Worm (Caenorhabditis elegans): ENCODE results near the gene lact-4.
A peak's percentile ranks its signal among the peaks of the same experiment; 100 is the strongest.

lact-4 gene

DNA sequence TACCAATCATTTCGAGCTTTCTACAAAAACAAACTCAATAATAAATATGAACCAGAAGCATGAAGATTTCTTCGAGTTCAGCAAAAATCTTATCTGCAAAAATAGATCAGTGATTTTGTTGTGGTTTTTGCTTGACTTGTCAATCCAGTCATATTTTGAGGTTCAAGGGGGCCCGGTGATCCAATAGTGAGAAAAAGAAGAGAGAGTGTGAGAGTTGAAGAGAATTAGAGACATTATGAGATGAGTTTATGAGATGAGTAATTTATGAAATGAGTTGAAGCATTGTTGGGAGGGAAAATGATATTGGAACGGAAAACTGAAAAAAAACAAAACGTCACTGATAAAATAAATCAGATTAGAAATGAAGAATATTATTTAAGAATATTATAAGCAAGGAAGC, 28.7 kb upstream of the lact-4 start, which contains the start of gene T13H5.1:
T13H5.1 (minus strand) TSS at position 101 of the 400 bp plus-strand sequence.
- TF ChIP-seq sptf-1 (tag; optimal IDR thresholded peaks at IDR 0.05): no peak
- TF ChIP-seq ceh-83 (GFP tag; optimal IDR thresholded peaks at IDR 0.05): no peak
- no peak for TF ChIP-seq pha-4 (tag; optimal IDR thresholded peaks at IDR 0.05)
- TF ChIP-seq mls-2 (tag; optimal IDR thresholded peaks at IDR 0.05): no peak
- TF ChIP-seq elt-1 (tag; optimal IDR thresholded peaks at IDR 0.05; ENCODE audit: borderline replicate concordance, insufficient read depth): no peak

DNA sequence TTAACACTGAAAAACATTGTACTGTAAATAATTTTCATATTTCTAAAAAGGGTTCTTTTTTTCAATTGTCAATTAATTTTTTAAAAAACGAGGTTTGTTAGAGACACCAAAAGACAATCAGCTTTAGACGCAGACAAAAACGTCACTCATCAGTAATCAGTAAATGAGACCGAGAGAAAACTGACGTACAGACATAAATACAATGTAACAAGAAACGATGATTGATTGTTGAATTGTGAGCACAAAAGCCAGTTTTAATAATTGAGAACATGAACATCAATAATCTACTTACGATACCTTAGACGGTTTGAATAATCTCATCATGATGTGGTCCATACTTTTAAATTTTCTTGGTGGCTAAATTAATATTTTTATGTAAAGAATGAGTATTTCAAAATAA, 26.5 kb upstream of the lact-4 start:
- no peak for TF ChIP-seq nhr-76 (tag; optimal IDR thresholded peaks at IDR 0.05)
- no peak for TF ChIP-seq ceh-39 (tag; optimal IDR thresholded peaks at IDR 0.05)
- no peak for TF ChIP-seq nhr-237 (tag; optimal IDR thresholded peaks at IDR 0.05)
- TF ChIP-seq ces-1 (GFP tag; optimal IDR thresholded peaks at IDR 0.05): no peak
- no peak for TF ChIP-seq mls-2 (tag; optimal IDR thresholded peaks at IDR 0.05)
- no peak for TF ChIP-seq blmp-1 (tag; optimal IDR thresholded peaks at IDR 0.05)
- TF ChIP-seq unc-62 (GFP tag; optimal IDR thresholded peaks at IDR 0.05): no peak
- no peak for TF ChIP-seq ceh-83 (GFP tag; optimal IDR thresholded peaks at IDR 0.05)
- TF ChIP-seq lin-13 (tag; optimal IDR thresholded peaks at IDR 0.05): no peak
- no peak for TF ChIP-seq ham-2 (GFP tag; optimal IDR thresholded peaks at IDR 0.05)
- no peak for TF ChIP-seq ztf-11 (tag; optimal IDR thresholded peaks at IDR 0.05)

DNA sequence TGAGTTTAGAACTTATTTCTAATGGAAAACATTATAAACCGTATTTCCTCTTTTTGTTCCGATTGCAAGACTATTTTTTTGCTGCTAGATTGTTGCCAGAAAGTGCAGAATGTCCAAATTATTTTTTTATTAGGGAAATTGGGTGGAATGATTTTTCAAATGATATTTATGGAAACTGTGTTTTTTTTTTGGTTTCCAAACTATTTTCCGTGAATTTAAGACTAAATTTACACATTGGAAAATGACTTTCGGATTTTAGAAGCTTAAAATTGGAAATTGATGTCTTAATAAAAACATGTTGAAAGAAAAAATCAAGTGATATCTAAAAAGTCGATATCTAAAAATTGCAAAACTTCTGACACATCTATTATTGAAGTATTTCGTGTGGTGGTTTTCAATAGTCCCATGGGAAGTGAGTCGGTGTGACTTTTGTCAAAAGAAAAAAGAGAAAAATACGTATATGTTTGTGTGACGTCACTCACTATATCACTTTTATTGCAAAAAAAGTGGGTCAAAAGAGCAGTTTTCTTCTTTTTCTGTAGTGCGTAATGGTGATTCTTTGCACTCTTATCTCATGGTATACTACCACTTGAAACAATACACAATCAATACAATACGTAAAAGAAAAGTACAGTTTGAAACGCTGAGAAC, 23.9 kb upstream of the lact-4 start:
- TF ChIP-seq nhr-2 (tag; optimal IDR thresholded peaks at IDR 0.05): no peak
- TF ChIP-seq hlh-1 (tag; optimal IDR thresholded peaks at IDR 0.05): no peak
- TF ChIP-seq ztf-11 (tag; optimal IDR thresholded peaks at IDR 0.05): no peak
- no peak for TF ChIP-seq M03D4.4 (tag; optimal IDR thresholded peaks at IDR 0.05)
- TF ChIP-seq nhr-76 (tag; optimal IDR thresholded peaks at IDR 0.05): no peak

DNA sequence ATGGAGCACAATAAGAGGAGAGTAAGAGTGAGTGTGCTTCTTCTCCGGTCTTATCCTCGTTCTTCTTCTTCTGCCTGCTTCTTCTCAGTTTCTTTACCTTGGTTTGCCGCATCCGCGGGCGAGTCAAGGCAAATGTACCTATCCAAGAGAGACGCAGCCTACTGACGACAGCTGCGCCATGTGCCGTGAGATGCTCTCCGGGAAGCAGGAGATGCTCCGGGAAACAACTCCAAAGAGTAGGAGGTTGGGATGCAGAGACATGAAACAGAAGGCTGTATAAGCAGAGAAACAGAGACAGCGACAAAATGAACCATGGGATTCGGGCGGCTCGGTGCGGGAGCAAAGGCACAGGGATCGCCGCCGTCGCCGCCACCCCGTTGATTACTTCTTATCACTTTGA, 18.7 kb upstream of the lact-4 start:
- no peak for TF ChIP-seq ces-1 (GFP tag; optimal IDR thresholded peaks at IDR 0.05)
- no peak for TF ChIP-seq sptf-1 (tag; optimal IDR thresholded peaks at IDR 0.05)
- TF ChIP-seq unc-120 (tag; optimal IDR thresholded peaks at IDR 0.05; ENCODE audit: poor library complexity, severe bottlenecking): peak; percentile 95
- TF ChIP-seq M03D4.4 (tag; optimal IDR thresholded peaks at IDR 0.05): peak; percentile 25
- TF ChIP-seq nhr-2 (tag; optimal IDR thresholded peaks at IDR 0.05): no peak
- TF ChIP-seq unc-62 (GFP tag; optimal IDR thresholded peaks at IDR 0.05): peak; percentile 66
- no peak for TF ChIP-seq ham-2 (GFP tag; optimal IDR thresholded peaks at IDR 0.05)
- TF ChIP-seq hlh-1 (tag; optimal IDR thresholded peaks at IDR 0.05): peak; percentile 100
- TF ChIP-seq mls-2 (tag; optimal IDR thresholded peaks at IDR 0.05): no peak

DNA sequence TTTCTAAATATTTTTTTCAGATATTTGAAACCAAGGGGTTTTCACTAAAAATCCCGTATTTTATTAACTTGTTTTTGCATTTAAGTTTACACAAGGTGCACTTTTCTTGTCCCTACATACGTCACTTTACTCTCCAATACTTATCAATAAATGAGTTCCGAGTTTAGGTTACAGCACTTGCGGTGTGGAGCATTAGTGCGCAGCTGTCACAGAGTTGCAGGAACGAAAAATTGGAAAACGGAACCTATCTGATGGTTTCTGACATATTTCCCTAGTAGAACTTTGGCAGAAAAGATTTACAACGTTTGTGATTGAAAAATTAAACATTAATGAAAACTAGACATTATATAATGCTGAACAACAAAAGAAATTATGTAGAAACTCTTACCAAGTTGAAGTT, 17.9 kb upstream of the lact-4 start:
- TF ChIP-seq hlh-1 (tag; optimal IDR thresholded peaks at IDR 0.05): peak; percentile 96
- no peak for TF ChIP-seq ces-1 (GFP tag; optimal IDR thresholded peaks at IDR 0.05)

DNA sequence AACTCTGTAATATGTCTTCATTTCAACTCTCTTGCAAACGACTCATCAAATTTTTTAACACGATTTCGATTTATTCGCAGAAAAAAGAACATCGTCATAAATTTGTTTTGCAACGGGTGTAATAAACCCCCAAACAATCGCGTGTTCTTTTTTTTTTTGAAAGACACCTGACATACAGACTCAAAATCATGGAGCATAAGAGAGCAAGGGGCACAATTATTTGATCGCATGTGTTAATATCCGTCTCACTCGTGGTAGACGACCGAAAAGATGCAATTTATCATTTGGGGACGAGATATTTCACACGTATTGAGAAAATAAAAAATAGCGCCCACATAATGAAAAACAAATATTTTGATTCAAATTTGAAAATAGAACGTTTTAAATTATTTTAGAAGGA, 15.9 kb upstream of the lact-4 start:
- TF ChIP-seq nhr-12 (tag; optimal IDR thresholded peaks at IDR 0.05): no peak
- no peak for TF ChIP-seq zip-8 (tag; optimal IDR thresholded peaks at IDR 0.05)
- no peak for TF ChIP-seq elt-3 (tag; optimal IDR thresholded peaks at IDR 0.05)
- no peak for TF ChIP-seq blmp-1 (tag; optimal IDR thresholded peaks at IDR 0.05)
- no peak for TF ChIP-seq mep-1 (tag; optimal IDR thresholded peaks at IDR 0.05)
- TF ChIP-seq pha-4 (tag; optimal IDR thresholded peaks at IDR 0.05): no peak
- TF ChIP-seq unc-120 (tag; optimal IDR thresholded peaks at IDR 0.05; ENCODE audit: poor library complexity, severe bottlenecking): no peak
- TF ChIP-seq unc-39 (tag; optimal IDR thresholded peaks at IDR 0.05): no peak
- no peak for TF ChIP-seq ham-2 (GFP tag; optimal IDR thresholded peaks at IDR 0.05)
- no peak for TF ChIP-seq flh-1 (GFP tag; optimal IDR thresholded peaks at IDR 0.05)
- no peak for TF ChIP-seq nhr-28 (tag; optimal IDR thresholded peaks at IDR 0.05)
- TF ChIP-seq hlh-1 (tag; optimal IDR thresholded peaks at IDR 0.05): no peak
- no peak for TF ChIP-seq lin-13 (tag; optimal IDR thresholded peaks at IDR 0.05)
- TF ChIP-seq lin-32 (GFP tag; optimal IDR thresholded peaks at IDR 0.05): no peak
- TF ChIP-seq lsy-2 (tag; optimal IDR thresholded peaks at IDR 0.05): no peak
- TF ChIP-seq nhr-76 (tag; optimal IDR thresholded peaks at IDR 0.05): no peak

DNA sequence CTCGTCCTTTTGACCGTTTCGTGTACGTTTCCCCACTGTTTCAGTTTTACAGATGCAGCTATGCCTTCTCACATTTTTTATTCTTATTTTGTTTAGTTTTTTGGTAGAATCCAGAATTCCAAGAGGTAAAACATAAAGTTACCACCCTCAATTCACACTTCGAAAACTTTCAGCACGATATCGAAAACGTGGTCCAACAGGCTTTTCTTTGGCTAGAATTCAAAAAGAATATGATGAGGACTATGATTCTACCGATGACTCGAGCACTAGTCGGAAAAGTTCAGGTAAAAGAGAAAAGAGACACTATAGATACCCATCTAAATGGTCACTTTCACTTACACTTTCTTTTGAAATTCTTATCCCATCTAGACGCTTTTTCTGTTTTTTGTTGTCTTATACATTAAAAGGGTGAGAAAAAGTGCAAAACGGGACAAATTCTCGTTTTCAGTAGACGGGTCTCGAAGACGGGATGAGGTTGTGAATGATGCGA, 14.0 kb upstream of the lact-4 start, which contains the start of gene M05D6.9:
M05D6.9 (plus strand) TSS at position 51 of the 490 bp plus-strand sequence.
- no peak for TF ChIP-seq mep-1 (tag; optimal IDR thresholded peaks at IDR 0.05)
- TF ChIP-seq ces-1 (GFP tag; optimal IDR thresholded peaks at IDR 0.05): no peak
- TF ChIP-seq lsy-2 (tag; optimal IDR thresholded peaks at IDR 0.05): no peak
- no peak for TF ChIP-seq nhr-76 (tag; optimal IDR thresholded peaks at IDR 0.05)
- no peak for TF ChIP-seq mab-5 (tag; optimal IDR thresholded peaks at IDR 0.05)
- TF ChIP-seq ceh-39 (tag; optimal IDR thresholded peaks at IDR 0.05): no peak
- TF ChIP-seq tbx-8 (GFP tag; optimal IDR thresholded peaks at IDR 0.05): no peak
- no peak for TF ChIP-seq elt-3 (tag; optimal IDR thresholded peaks at IDR 0.05)
- no peak for TF ChIP-seq lin-32 (GFP tag; optimal IDR thresholded peaks at IDR 0.05)
- TF ChIP-seq unc-62 (GFP tag; optimal IDR thresholded peaks at IDR 0.05): no peak
- TF ChIP-seq ceh-43 (GFP tag; optimal IDR thresholded peaks at IDR 0.05): no peak
- TF ChIP-seq nhr-237 (tag; optimal IDR thresholded peaks at IDR 0.05): no peak
- no peak for TF ChIP-seq zip-8 (tag; optimal IDR thresholded peaks at IDR 0.05)
- no peak for TF ChIP-seq nhr-12 (tag; optimal IDR thresholded peaks at IDR 0.05)
- TF ChIP-seq snpc-4 (tag; optimal IDR thresholded peaks at IDR 0.05): no peak

All from whole organism, mixed stage, embryonic.